Worm (Caenorhabditis elegans) whole organism, late embryonic: ENCODE measurements around the gene cest-28.

Experiments used
- C08G9.2 ChIP-seq: sonication (generic microtip); optimal IDR thresholded peaks from 2 replicates; lab custom pipeline; 2016; ENCODE audit warnings: mild to moderate bottlenecking, missing genetic modification characterization, moderate library complexity, missing compliant biosample characterization
- F13H6.1 ChIP-seq: sonication (generic microtip); optimal IDR thresholded peaks from 2 replicates; lab custom pipeline; 2016; ENCODE audit warnings: missing genetic modification characterization, missing compliant biosample characterization
- K02D7.2 ChIP-seq: sonication (generic microtip); optimal IDR thresholded peaks from 2 replicates; lab custom pipeline; 2017; ENCODE audit warnings: mild to moderate bottlenecking, missing genetic modification characterization, missing compliant biosample characterization
- K09A11.1 ChIP-seq: sonication (generic microtip); optimal IDR thresholded peaks from 2 replicates; lab custom pipeline; 2017; ENCODE audit warnings: antibody characterized with exemption, mild to moderate bottlenecking, missing genetic modification characterization, missing compliant biosample characterization; ENCODE audit not compliant: insufficient read depth
- Y22D7AL.16 ChIP-seq: sonication (generic microtip); optimal IDR thresholded peaks from 2 replicates; lab custom pipeline; 2016; ENCODE audit warnings: missing genetic modification characterization, missing compliant biosample characterization
- ahr-1 ChIP-seq: sonication (generic microtip); optimal IDR thresholded peaks from 2 replicates; lab custom pipeline; 2016; ENCODE audit warnings: missing genetic modification characterization, missing compliant biosample characterization
- ceh-14 ChIP-seq: sonication (generic microtip); optimal IDR thresholded peaks from 2 replicates; lab custom pipeline; 2016; ENCODE audit warnings: missing genotype, missing genetic modification characterization, missing compliant biosample characterization
- ceh-18 ChIP-seq: sonication (generic microtip); optimal IDR thresholded peaks from 2 replicates; lab custom pipeline; 2016; ENCODE audit warnings: missing genetic modification characterization, missing compliant biosample characterization
- ceh-24 ChIP-seq: sonication (generic microtip); optimal IDR thresholded peaks from 2 replicates; lab custom pipeline; 2016; ENCODE audit warnings: mild to moderate bottlenecking, missing genetic modification characterization, missing compliant biosample characterization
- ceh-31 ChIP-seq: sonication (generic microtip); optimal IDR thresholded peaks from 2 replicates; lab custom pipeline; 2016; ENCODE audit warnings: missing genetic modification characterization, missing compliant biosample characterization
- ceh-34 ChIP-seq: sonication (generic microtip); optimal IDR thresholded peaks from 2 replicates; lab custom pipeline; 2016; ENCODE audit warnings: mild to moderate bottlenecking, missing genetic modification characterization, missing compliant biosample characterization
- che-1 ChIP-seq: sonication (generic microtip); optimal IDR thresholded peaks from 2 replicates; lab custom pipeline; 2016; ENCODE audit warnings: mild to moderate bottlenecking, missing genetic modification characterization, missing compliant biosample characterization
- dmd-4 ChIP-seq: sonication (generic microtip); optimal IDR thresholded peaks from 2 replicates; lab custom pipeline; 2016; ENCODE audit warnings: borderline replicate concordance, missing genetic modification characterization, missing compliant biosample characterization
- elt-2 ChIP-seq: sonication (generic microtip); optimal IDR thresholded peaks from 2 replicates; lab custom pipeline; 2016; ENCODE audit warnings: missing genetic modification reagents, missing genetic modification characterization, missing compliant biosample characterization
- fkh-6 ChIP-seq: sonication (generic microtip); optimal IDR thresholded peaks from 2 replicates; lab custom pipeline; 2016; ENCODE audit warnings: missing genetic modification characterization, missing compliant biosample characterization
- gmeb-2 ChIP-seq: sonication (generic microtip); optimal IDR thresholded peaks from 2 replicates; lab custom pipeline; 2016; ENCODE audit warnings: missing genetic modification characterization, inconsistent platforms, missing compliant biosample characterization
- hlh-15 ChIP-seq: sonication (generic microtip); optimal IDR thresholded peaks from 2 replicates; lab custom pipeline; 2016; ENCODE audit warnings: missing genetic modification characterization, missing compliant biosample characterization
- hlh-6 ChIP-seq: sonication (generic microtip); optimal IDR thresholded peaks from 2 replicates; lab custom pipeline; 2016; ENCODE audit warnings: missing genotype, missing genetic modification characterization, missing compliant biosample characterization
- madf-2 ChIP-seq: sonication (generic microtip); optimal IDR thresholded peaks from 2 replicates; lab custom pipeline; 2017; ENCODE audit warnings: missing genetic modification characterization, missing compliant biosample characterization
- mec-3 ChIP-seq: sonication (generic microtip); optimal IDR thresholded peaks from 2 replicates; lab custom pipeline; 2016; ENCODE audit warnings: borderline replicate concordance, missing genetic modification characterization, missing compliant biosample characterization
- nfya-1 ChIP-seq: sonication (generic microtip); optimal IDR thresholded peaks from 2 replicates; lab custom pipeline; 2017; ENCODE audit warnings: missing genetic modification characterization, mild to moderate bottlenecking, missing compliant biosample characterization, antibody characterized with exemption, moderate library complexity
- nhr-11 ChIP-seq: fragments of 150-350 bp; optimal IDR thresholded peaks from 2 replicates; lab custom pipeline; 2014; ENCODE audit warnings: missing biosample characterization, missing genetic modification characterization
- nhr-232 ChIP-seq: sonication (generic microtip); optimal IDR thresholded peaks from 2 replicates; lab custom pipeline; 2016; ENCODE audit warnings: missing genetic modification characterization, missing compliant biosample characterization
- pax-1 ChIP-seq: fragments of 150-350 bp; optimal IDR thresholded peaks from 2 replicates; lab custom pipeline; 2014; ENCODE audit warnings: missing biosample characterization, missing genetic modification characterization
- pha-2 ChIP-seq: sonication (generic microtip); optimal IDR thresholded peaks from 2 replicates; lab custom pipeline; 2017; ENCODE audit warnings: mild to moderate bottlenecking, missing genetic modification characterization, missing compliant biosample characterization
- pha-4 ChIP-seq: fragments of 150-350 bp; optimal IDR thresholded peaks from 2 replicates; lab custom pipeline; 2018; ENCODE audit warnings: missing biosample characterization, missing genetic modification reagents, missing genetic modification characterization
- rnt-1 ChIP-seq: sonication (generic microtip); optimal IDR thresholded peaks from 2 replicates; lab custom pipeline; 2016; ENCODE audit warnings: missing genetic modification characterization, missing compliant biosample characterization
- sdc-2 ChIP-seq: sonication (generic microtip); optimal IDR thresholded peaks from 2 replicates; lab custom pipeline; 2016; ENCODE audit warnings: missing genotype, missing genetic modification characterization, missing compliant biosample characterization
- syd-9 ChIP-seq: sonication (generic microtip); optimal IDR thresholded peaks from 2 replicates; lab custom pipeline; 2016; ENCODE audit warnings: mild to moderate bottlenecking, missing genetic modification characterization, moderate library complexity, missing compliant biosample characterization
- ttx-3 ChIP-seq: sonication (generic microtip); optimal IDR thresholded peaks from 2 replicates; lab custom pipeline; 2016; ENCODE audit warnings: missing genetic modification reagents, missing genetic modification characterization, missing compliant biosample characterization
- unc-3 ChIP-seq, 2 experiments: fragments of 200-800 bp in 1 of 2; sonication (Bioruptor generic) in 1 of 2; sonication (generic microtip) in 1 of 2; conservative IDR thresholded peaks in 1 of 2; optimal IDR thresholded peaks in 1 of 2; 2 replicates each; pipeline versions ENCODE4 v1.3.6 to Lab custom; 2016 to 2022; ENCODE audit warnings: missing compliant biosample characterization in 2 of 2, missing genetic modification characterization in 2 of 2, missing genetic modification reagents in 1 of 2
- unc-42 ChIP-seq: sonication (generic microtip); optimal IDR thresholded peaks from 2 replicates; lab custom pipeline; 2016; ENCODE audit warnings: missing genotype, missing genetic modification characterization, missing compliant biosample characterization

cest-28 gene

DNA sequence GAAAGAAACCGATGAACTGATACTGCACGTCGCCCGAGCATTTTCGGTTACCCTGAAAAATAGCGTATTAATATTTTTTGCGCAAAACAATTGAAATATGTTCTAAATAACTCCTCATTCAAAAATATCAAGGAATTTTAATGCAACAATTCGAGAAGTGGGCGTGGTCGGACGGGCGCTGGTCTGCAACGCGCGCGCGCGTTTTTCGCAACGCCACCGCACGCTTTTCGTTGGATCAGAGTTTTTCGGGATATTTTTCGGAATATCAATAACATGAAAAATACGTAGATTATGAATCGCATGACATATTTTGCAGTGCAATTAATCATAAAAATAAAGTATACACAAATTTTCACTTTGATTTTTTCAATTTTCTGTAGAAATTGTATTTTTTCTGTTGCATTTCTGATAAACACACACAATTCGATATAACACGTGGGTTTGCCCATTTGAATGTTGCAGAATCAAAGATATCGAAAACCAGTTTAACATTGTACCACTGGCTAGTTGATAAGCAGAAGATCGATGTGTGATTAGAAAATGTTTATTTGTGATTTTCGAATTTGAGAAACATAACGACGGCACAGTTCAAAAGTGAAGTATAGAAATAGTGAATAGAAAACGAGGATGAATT lies 39.5 kb downstream of the cest-28 start, which contains the start of gene dlst-1 (continued):
- TF ChIP-seq K09A11.1 (tag; lab: Kevin White, UChicago): peak; percentile 14
- peak; percentile 54 for TF ChIP-seq ttx-3
- peak; percentile 69 for TF ChIP-seq nfya-1 (tag; lab: Kevin White, UChicago)
- TF ChIP-seq ceh-34 (tag; lab: Kevin White, UChicago): peak; percentile 33
- TF ChIP-seq pha-4: no peak
- peak; percentile 29 for TF ChIP-seq gmeb-2 (tag; lab: Kevin White, UChicago)
- peak; percentile 48 for TF ChIP-seq ceh-14 (tag; lab: Kevin White, UChicago)
- TF ChIP-seq che-1 (tag; lab: Kevin White, UChicago): peak; percentile 2
- peak; percentile 47 for TF ChIP-seq nhr-232
- TF ChIP-seq mec-3: no peak
- TF ChIP-seq K02D7.2 (tag; lab: Kevin White, UChicago): peak; percentile 46
- TF ChIP-seq nhr-11 (tag; lab: Kevin White, UChicago): no peak
- peak; percentile 14 for TF ChIP-seq hlh-6 (tag; lab: Kevin White, UChicago)
- TF ChIP-seq Y22D7AL.16: peak; percentile 5
- TF ChIP-seq unc-3 (GFP tag; conservative IDR thresholded peaks at IDR 0.05; lab: Robert Waterston, UW): no peak
- TF ChIP-seq unc-3 (tag; optimal IDR thresholded peaks at IDR 0.05; lab: Kevin White, UChicago): peak; percentile 40
- peak; percentile 20 for TF ChIP-seq pha-2
- peak; percentile 35 for TF ChIP-seq rnt-1 (tag; lab: Kevin White, UChicago)
- peak; percentile 62 for TF ChIP-seq madf-2 (tag; lab: Kevin White, UChicago)
- peak; percentile 17 for TF ChIP-seq syd-9 (tag; lab: Kevin White, UChicago)
- peak; percentile 4 for TF ChIP-seq ceh-18 (tag; lab: Kevin White, UChicago)
- peak; percentile 27 for TF ChIP-seq hlh-15
- no peak for TF ChIP-seq ceh-24
- peak; percentile 49 for TF ChIP-seq ceh-31
- TF ChIP-seq unc-42 (tag; lab: Kevin White, UChicago): no peak
- peak; percentile 72 for TF ChIP-seq elt-2 (tag; lab: Kevin White, UChicago)
- TF ChIP-seq fkh-6: peak; percentile 42
- TF ChIP-seq F13H6.1: peak; percentile 51
- peak; percentile 23 for TF ChIP-seq sdc-2 (tag; lab: Kevin White, UChicago)
- TF ChIP-seq C08G9.2 (tag; lab: Kevin White, UChicago): peak; percentile 36

DNA sequence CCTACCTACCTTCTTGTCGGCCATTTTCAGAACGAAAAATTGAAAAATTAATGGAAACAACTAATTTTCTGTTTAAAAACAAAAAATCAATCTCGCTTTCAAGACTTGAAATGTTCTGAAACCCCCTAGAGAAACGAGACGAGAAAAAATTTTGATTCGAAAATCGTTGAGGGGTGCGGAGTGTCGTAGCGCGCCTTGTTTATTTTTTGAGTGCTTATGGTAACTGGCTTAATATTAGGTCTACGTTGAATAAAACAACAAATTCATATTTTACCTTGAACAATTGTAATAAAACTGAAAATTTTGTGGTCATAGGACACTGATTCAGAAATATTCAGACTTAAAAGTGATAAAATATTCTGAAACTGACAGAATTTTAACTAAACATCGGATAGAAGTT lies 40.8 kb downstream of the cest-28 start, which contains the start of gene sna-1:
Gene sna-1 (minus strand): TSS at position 218 of the 400 bp plus-strand sequence.
- TF ChIP-seq pax-1 (no peak), nfya-1 (tag; lab: Kevin White, UChicago) (peak; percentile 15), ceh-18 (tag; lab: Kevin White, UChicago) (no peak), F13H6.1 (no peak)

DNA sequence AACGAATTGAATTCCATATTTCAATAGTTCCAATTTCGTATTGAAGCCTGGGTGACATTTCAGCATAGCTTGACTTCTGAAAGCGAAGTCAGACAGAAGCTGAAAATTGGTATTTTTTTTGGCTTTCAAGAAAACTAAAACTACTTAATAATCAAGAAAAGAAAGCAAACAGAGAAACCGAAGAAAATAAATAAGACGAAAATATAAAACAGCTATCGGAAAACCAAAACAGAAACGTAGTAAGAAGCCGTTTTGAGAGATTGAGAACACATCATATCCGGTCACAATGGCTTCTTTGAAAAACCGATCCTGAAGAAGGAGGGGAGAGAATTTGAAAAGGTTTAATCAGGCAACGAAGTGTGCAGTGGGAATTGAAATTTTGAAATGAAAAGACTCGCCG lies 48.6 kb downstream of the cest-28 start, which contains the start of gene srg-30:
Gene srg-30 (minus strand): TSS at position 101 of the 400 bp plus-strand sequence.
- no peak for TF ChIP-seq Y22D7AL.16
- TF ChIP-seq mec-3: no peak
- no peak for TF ChIP-seq ahr-1 (tag; lab: Kevin White, UChicago)
- no peak for TF ChIP-seq madf-2 (tag; lab: Kevin White, UChicago)
- TF ChIP-seq pax-1: no peak
- TF ChIP-seq dmd-4: no peak
